Worm (Caenorhabditis elegans) whole organism, early embryonic: ENCODE data around the gene Y22D7AL.15.

ENCODE experiments used
- F13C5.2 ChIP-seq: sonication (generic microtip); optimal IDR thresholded peaks from 2 replicates; lab custom pipeline; 2017; ENCODE audit warnings: mild to moderate bottlenecking, missing genetic modification characterization, inconsistent platforms, missing compliant biosample characterization
- ama-1 ChIP-seq: fragments of 150-350 bp; optimal IDR thresholded peaks from 2 replicates; lab custom pipeline; 2014
- ceh-13 ChIP-seq: fragments of 200-800 bp; sonication (Bioruptor generic); optimal IDR thresholded peaks from 2 replicates; lab custom pipeline; 2018; ENCODE audit warnings: mild to moderate bottlenecking, missing genetic modification characterization, missing compliant biosample characterization
- flt-1 ChIP-seq: fragments of 200-800 bp; sonication (Bioruptor generic); IDR thresholded peaks from 2 replicates; pipeline ENCODE4 v1.3.6; 2022; ENCODE audit warnings: missing genetic modification characterization, missing compliant biosample characterization
- hmbx-1 ChIP-seq: sonication (generic microtip); optimal IDR thresholded peaks from 2 replicates; lab custom pipeline; 2016; ENCODE audit warnings: mild to moderate bottlenecking, missing genetic modification characterization, missing compliant biosample characterization
- hmg-4 ChIP-seq: fragments of 200-800 bp; sonication (Bioruptor generic); optimal IDR thresholded peaks from 2 replicates; lab custom pipeline; 2018; ENCODE audit warnings: mild to moderate bottlenecking, missing genetic modification characterization, missing compliant biosample characterization
- hnd-1 ChIP-seq: sonication (generic microtip); optimal IDR thresholded peaks from 2 replicates; lab custom pipeline; 2016; ENCODE audit warnings: missing genetic modification characterization, missing compliant biosample characterization
- pes-1 ChIP-seq: fragments of 200-800 bp; sonication (Bioruptor generic); IDR thresholded peaks from 2 replicates; pipeline ENCODE4 v1.3.6; 2022; ENCODE audit warnings: missing genetic modification reagents, missing genetic modification characterization, missing compliant biosample characterization
- scrt-1 ChIP-seq: fragments of 200-800 bp; sonication (Bioruptor generic); IDR thresholded peaks from 2 replicates; pipeline ENCODE4 v1.3.6; 2022; ENCODE audit warnings: missing genetic modification characterization, missing compliant biosample characterization
- sea-1 ChIP-seq: fragments of 200-800 bp; sonication (Bioruptor generic); conservative IDR thresholded peaks from 2 replicates; pipeline ENCODE4 v1.3.6; 2022; ENCODE audit warnings: missing genetic modification characterization, missing compliant biosample characterization

ce11 chrIII:1698842-1699241 is 39.2 kb upstream of the Y22D7AL.15 start, which contains the start of gene fbxa-74:
- TF ChIP-seq sea-1 (GFP tag; lab: Robert Waterston, UW) (no peak), scrt-1 (no peak), ceh-13 (GFP tag; lab: Kevin White, UChicago) (no peak), F13C5.2 (no peak), ama-1 (no peak), flt-1 (GFP tag; lab: Robert Waterston, UW) (no peak), pes-1 (GFP tag; lab: Robert Waterston, UW) (no peak), hnd-1 (tag; lab: Kevin White, UChicago) (no peak), hmbx-1 (tag; lab: Kevin White, UChicago) (no peak), hmg-4 (no peak)
